Worm (Caenorhabditis elegans): ENCODE results near the gene ZK616.5.

Gene ZK616.5

DNA sequence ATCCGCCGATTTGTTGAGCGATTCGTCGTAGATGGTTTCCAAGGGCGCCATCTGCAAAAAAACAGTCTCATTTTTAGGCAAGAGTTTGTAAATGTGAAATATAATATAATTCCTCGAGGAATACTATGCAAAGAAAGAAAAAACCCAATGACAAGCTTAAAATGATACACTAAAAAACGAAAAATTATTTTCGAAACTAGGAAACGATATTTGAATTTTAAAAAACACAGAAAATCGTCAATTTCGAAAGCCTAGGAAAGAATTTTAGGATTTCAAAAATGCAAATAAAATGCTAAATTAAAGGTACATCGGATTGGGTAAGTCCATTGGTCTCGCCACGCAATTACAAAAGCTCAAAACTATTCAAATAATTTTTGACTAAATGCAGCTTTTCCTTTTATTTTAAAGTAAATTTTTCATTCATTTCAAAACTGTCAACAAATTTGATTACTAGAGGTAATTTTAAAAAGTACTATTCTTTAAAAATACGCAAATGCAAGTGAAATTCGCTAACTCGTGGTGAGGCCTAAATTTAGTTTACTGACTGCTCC lies at the start of gene ZK616.5, which contains the start of gene htp-1:
Gene ZK616.5, plus strand, starts transcription at position 423 of the 551 bp plus-strand sequence.
Gene htp-1, minus strand, starts transcription at position 51 of the 551 bp plus-strand sequence.
- TF ChIP-seq F16B12.6 (tag; optimal IDR thresholded peaks at IDR 0.05): no peak
- TF ChIP-seq lin-15B (tag; optimal IDR thresholded peaks at IDR 0.05): no peak
- no peak for TF ChIP-seq blmp-1 (tag; optimal IDR thresholded peaks at IDR 0.05)
- no peak for TF ChIP-seq ceh-82 (tag; optimal IDR thresholded peaks at IDR 0.05)
- TF ChIP-seq nhr-77 (tag; optimal IDR thresholded peaks at IDR 0.05): no peak
- TF ChIP-seq ces-1 (GFP tag; optimal IDR thresholded peaks at IDR 0.05): no peak
- TF ChIP-seq egl-13 (tag; optimal IDR thresholded peaks at IDR 0.05): no peak
- TF ChIP-seq xbp-1 (tag; optimal IDR thresholded peaks at IDR 0.05): no peak
- TF ChIP-seq unc-30 (tag; optimal IDR thresholded peaks at IDR 0.05): no peak
- no peak for TF ChIP-seq sox-4 (tag; optimal IDR thresholded peaks at IDR 0.05)
- TF ChIP-seq sup-37 (GFP tag; optimal IDR thresholded peaks at IDR 0.05): no peak
- TF ChIP-seq mep-1 (tag; optimal IDR thresholded peaks at IDR 0.05): no peak

- TF ChIP-seq lsy-2 (tag; optimal IDR thresholded peaks at IDR 0.05): peak in 1 of 2 experiments; percentile 10
- TF ChIP-seq jun-1 (tag; optimal IDR thresholded peaks at IDR 0.05): no peak
- no peak for TF ChIP-seq efl-1 (optimal IDR thresholded peaks at IDR 0.05)
- peak in 1 of 2 experiments; percentile 34 for TF ChIP-seq efl-1 (GFP tag; optimal IDR thresholded peaks at IDR 0.05 in 1 of 2)
- TF ChIP-seq unc-30 (tag; optimal IDR thresholded peaks at IDR 0.05): no peak
- no peak for TF ChIP-seq lir-3 (tag; optimal IDR thresholded peaks at IDR 0.05; ENCODE audit: poor library complexity)
- no peak for TF ChIP-seq ceh-90 (tag; optimal IDR thresholded peaks at IDR 0.05)
- TF ChIP-seq snu-23 (GFP tag; optimal IDR thresholded peaks at IDR 0.05): peak; percentile 21
- TF ChIP-seq mdl-1 (tag; optimal IDR thresholded peaks at IDR 0.05): no peak
- TF ChIP-seq nhr-237 (tag; optimal IDR thresholded peaks at IDR 0.05): no peak
- no peak for TF ChIP-seq sox-4 (tag; optimal IDR thresholded peaks at IDR 0.05)
- no peak for TF ChIP-seq lin-13 (GFP tag; optimal IDR thresholded peaks at IDR 0.05)
- TF ChIP-seq nhr-85 (tag): peak; percentile 55
- no peak for TF ChIP-seq ceh-88 (GFP tag; IDR thresholded peaks at IDR 0.05)
- TF ChIP-seq egl-13 (tag; optimal IDR thresholded peaks at IDR 0.05): no peak
- TF ChIP-seq snpc-4 (tag; optimal IDR thresholded peaks at IDR 0.05): no peak
- TF ChIP-seq hlh-17 (GFP tag; optimal IDR thresholded peaks at IDR 0.05; ENCODE audit: borderline replicate concordance): no peak
- no peak for TF ChIP-seq egl-27 (tag; optimal IDR thresholded peaks at IDR 0.05)
- no peak for TF ChIP-seq aha-1 (tag; optimal IDR thresholded peaks at IDR 0.05)
- TF ChIP-seq skn-1 (tag; optimal IDR thresholded peaks at IDR 0.05): no peak
- TF ChIP-seq xbp-1 (tag; optimal IDR thresholded peaks at IDR 0.05): peak; percentile 10
- TF ChIP-seq nhr-71 (tag; optimal IDR thresholded peaks at IDR 0.05): peak; percentile 18
- peak in 1 of 2 experiments; percentile 65 for TF ChIP-seq lin-35 (GFP tag; optimal IDR thresholded peaks at IDR 0.05)
- no peak for TF ChIP-seq isw-1 (GFP tag; IDR thresholded peaks at IDR 0.05)
- no peak for TF ChIP-seq nhr-47 (tag; optimal IDR thresholded peaks at IDR 0.05)
- peak; percentile 52 for TF ChIP-seq nhr-90 (tag; optimal IDR thresholded peaks at IDR 0.05; ENCODE audit: poor library complexity)
- TF ChIP-seq zag-1 (tag; optimal IDR thresholded peaks at IDR 0.05): no peak
- no peak for TF ChIP-seq sptf-1 (tag; optimal IDR thresholded peaks at IDR 0.05)
Measured at ce11 chrIV:5344168-5344567, 47.6 kb upstream of the ZK616.5 start.

- peak; percentile 78 for TF ChIP-seq elt-2 (tag; optimal IDR thresholded peaks at IDR 0.05)
Measured at ce11 chrIV:5350480-5351193, 41.1 kb upstream of the ZK616.5 start, which contains the start of gene gba-4. TSS of gene gba-4 (minus strand) at chrIV:5350897.

DNA sequence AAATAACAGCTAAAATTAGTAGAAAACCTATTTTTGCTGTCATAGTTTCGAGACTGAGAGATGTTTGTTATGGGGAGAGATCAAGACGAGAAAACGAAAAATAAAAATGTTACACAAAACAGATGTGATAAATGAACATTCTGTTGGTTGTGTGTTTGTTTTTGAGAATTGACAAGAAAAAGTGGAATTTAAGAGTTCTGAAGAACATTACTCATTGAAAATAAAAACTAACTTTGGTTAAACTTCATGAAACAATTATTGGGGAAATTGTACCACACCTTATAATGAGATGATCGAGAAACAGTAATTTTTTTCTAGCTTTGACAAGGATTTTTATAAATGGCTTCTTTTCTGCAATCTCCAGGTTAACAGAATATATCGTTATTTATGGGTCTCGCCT lies 38.4 kb upstream of the ZK616.5 start, which contains the start of gene Y4C6B.7:
Gene Y4C6B.7, minus strand, starts transcription at position 101 of the 400 bp plus-strand sequence.
- TF ChIP-seq egl-27 (tag; optimal IDR thresholded peaks at IDR 0.05): no peak
- no peak for TF ChIP-seq lin-39 (tag; optimal IDR thresholded peaks at IDR 0.05)
- TF ChIP-seq swsn-7 (tag; optimal IDR thresholded peaks at IDR 0.05): no peak
- no peak for TF ChIP-seq elt-2 (tag; optimal IDR thresholded peaks at IDR 0.05)
- no peak for TF ChIP-seq nhr-47 (tag; optimal IDR thresholded peaks at IDR 0.05)
- TF ChIP-seq C34B4.2 (tag; optimal IDR thresholded peaks at IDR 0.05): no peak
- no peak for TF ChIP-seq nhr-90 (tag; optimal IDR thresholded peaks at IDR 0.05; ENCODE audit: poor library complexity)
- no peak for TF ChIP-seq unc-130 (tag; optimal IDR thresholded peaks at IDR 0.05)
- TF ChIP-seq dsc-1 (tag; optimal IDR thresholded peaks at IDR 0.05): no peak
- TF ChIP-seq isw-1 (GFP tag; IDR thresholded peaks at IDR 0.05): no peak
- no peak for TF ChIP-seq rnt-1 (tag; optimal IDR thresholded peaks at IDR 0.05)
- TF ChIP-seq lin-13 (GFP tag; optimal IDR thresholded peaks at IDR 0.05): no peak
- TF ChIP-seq fos-1 (tag; optimal IDR thresholded peaks at IDR 0.05): no peak
- no peak for TF ChIP-seq lin-15B (tag; optimal IDR thresholded peaks at IDR 0.05)
- TF ChIP-seq efl-1 (optimal IDR thresholded peaks at IDR 0.05): no peak
- no peak for TF ChIP-seq efl-1 (GFP tag; optimal IDR thresholded peaks at IDR 0.05 in 1 of 2)
- no peak for TF ChIP-seq egl-13 (tag; optimal IDR thresholded peaks at IDR 0.05)
- TF ChIP-seq ztf-4 (tag; optimal IDR thresholded peaks at IDR 0.05): no peak
- no peak for TF ChIP-seq jun-1 (tag; optimal IDR thresholded peaks at IDR 0.05)
- no peak for TF ChIP-seq lin-14 (GFP tag; optimal IDR thresholded peaks at IDR 0.05)
- TF ChIP-seq blmp-1 (tag; optimal IDR thresholded peaks at IDR 0.05): no peak
